Worm (Caenorhabditis elegans): ENCODE results near the gene F23F1.2.

DNA sequence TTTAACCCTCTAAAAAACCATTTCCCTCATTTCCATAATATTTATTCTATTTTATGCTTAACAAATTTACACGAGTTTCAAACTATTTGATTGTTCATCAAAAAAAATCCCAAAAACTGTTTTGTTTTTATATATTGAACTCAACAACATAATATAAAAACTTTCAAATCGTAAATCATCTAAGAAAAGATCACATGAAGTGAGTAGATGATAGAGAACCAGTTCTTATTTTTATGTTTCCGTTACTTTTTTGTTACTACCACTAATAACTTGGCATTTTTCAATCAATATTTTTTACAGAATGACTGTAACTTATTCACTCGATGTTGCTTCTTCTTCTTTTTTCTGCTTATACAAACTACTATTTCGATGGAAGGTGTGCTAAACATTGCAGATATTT, 21.3 kb upstream of the F23F1.2 start, which contains the start of gene best-3:
- no peak for TF ChIP-seq tra-4 (tag; optimal IDR thresholded peaks at IDR 0.05)
- no peak for TF ChIP-seq ama-1 (optimal IDR thresholded peaks at IDR 0.05)

Measured in whole organism, early embryonic.